Worm (Caenorhabditis elegans): ENCODE measurements around the gene K08D10.14.
"Not testable (repeated sequence)": the region's sequence is repeated elsewhere in the genome, so short reads cannot be mapped to it uniquely, and the experiment has no call there.

Gene K08D10.14

DNA sequence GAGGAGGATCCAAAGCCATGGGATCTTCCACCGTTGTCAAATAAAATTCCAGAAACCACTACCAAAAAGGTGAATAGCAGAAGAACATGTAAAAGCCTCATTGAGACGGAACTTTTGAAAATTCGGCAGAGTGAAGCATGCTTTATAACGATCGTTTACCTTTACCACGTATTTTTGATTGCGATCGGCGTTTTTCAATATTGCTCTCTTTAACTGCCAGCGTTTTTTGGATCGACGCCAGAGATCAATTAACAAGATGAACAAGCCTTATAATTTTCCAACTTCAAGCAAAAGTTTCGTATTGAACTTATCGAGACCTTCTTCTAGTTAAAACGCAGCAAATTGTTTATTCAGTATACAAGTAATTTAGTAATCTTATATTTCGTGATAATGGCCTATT is 15.7 kb upstream of the K08D10.14 start, which contains the start of gene F49F1.10 (continued):
- no peak for TF ChIP-seq isw-1 (GFP tag; IDR thresholded peaks at IDR 0.05)
- no peak for TF ChIP-seq tlp-1 (tag; optimal IDR thresholded peaks at IDR 0.05)
- TF ChIP-seq Y116A8C.19 (tag; optimal IDR thresholded peaks at IDR 0.05; ENCODE audit: borderline replicate concordance), result no peak

ce11 chrIV:4140265-4140664 is 14.5 kb upstream of the K08D10.14 start, which contains the start of gene F49F1.18:
Gene F49F1.18, minus strand, starts transcription at chrIV:4140365.
- no peak for TF ChIP-seq nhr-47 (tag; optimal IDR thresholded peaks at IDR 0.05)
- no peak for TF ChIP-seq dsc-1 (tag; optimal IDR thresholded peaks at IDR 0.05)

DNA sequence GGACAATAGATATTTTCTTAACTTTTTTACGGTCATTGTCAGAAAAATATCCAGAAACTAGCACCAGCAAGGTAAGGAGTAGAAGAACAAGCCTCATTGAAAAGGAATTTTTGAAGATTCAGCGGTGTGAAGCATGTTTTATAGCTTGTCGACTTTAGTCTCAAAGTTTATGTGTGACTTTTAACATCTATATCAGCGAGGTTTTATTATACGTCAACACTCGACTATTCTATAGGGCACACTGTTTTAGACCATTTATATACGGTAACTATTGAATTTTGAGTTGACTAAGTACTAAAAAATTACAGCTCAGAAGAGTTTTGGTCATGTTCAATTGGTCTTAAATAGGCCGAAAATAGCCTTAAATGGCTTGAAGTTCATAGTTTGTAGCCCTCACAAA is 13.4 kb upstream of the K08D10.14 start, which contains the start of gene F49F1.11:
F49F1.11 (minus strand) TSS at position 101 of the 400 bp plus-strand sequence.
- TF ChIP-seq efl-3 (GFP tag; optimal IDR thresholded peaks at IDR 0.05) (no peak), mab-9 (GFP tag; IDR thresholded peaks at IDR 0.05) (no peak), C16A3.4 (tag; optimal IDR thresholded peaks at IDR 0.05) (no peak), F16B12.6 (tag; optimal IDR thresholded peaks at IDR 0.05) (no peak), zip-4 (GFP tag; optimal IDR thresholded peaks at IDR 0.05) (no peak), ces-1 (GFP tag; optimal IDR thresholded peaks at IDR 0.05) (no peak), ets-5 (GFP tag; IDR thresholded peaks at IDR 0.05) (no peak), nhr-90 (tag; optimal IDR thresholded peaks at IDR 0.05; ENCODE audit: poor library complexity) (no peak), unc-130 (tag; optimal IDR thresholded peaks at IDR 0.05) (no peak), snpc-4 (tag; optimal IDR thresholded peaks at IDR 0.05) (no peak), ztf-4 (tag; optimal IDR thresholded peaks at IDR 0.05) (no peak), zag-1 (tag; optimal IDR thresholded peaks at IDR 0.05) (no peak), hpl-2 (GFP tag; optimal IDR thresholded peaks at IDR 0.05) (no peak), unc-30 (tag; optimal IDR thresholded peaks at IDR 0.05) (no peak), alr-1 (tag; optimal IDR thresholded peaks at IDR 0.05; ENCODE audit: borderline replicate concordance) (no peak), lin-15B (tag; optimal IDR thresholded peaks at IDR 0.05) (no peak), fkh-8 (tag; optimal IDR thresholded peaks at IDR 0.05) (no peak)

ce11 chrIV:4142986-4143385 is 11.8 kb upstream of the K08D10.14 start, which contains the start of gene F49F1.12:
Gene F49F1.12, minus strand, starts transcription at chrIV:4143086.
- not testable (repeated sequence) for TF ChIP-seq lin-35 (GFP tag; optimal IDR thresholded peaks at IDR 0.05); mdl-1 (tag; optimal IDR thresholded peaks at IDR 0.05); fkh-4 (tag; optimal IDR thresholded peaks at IDR 0.05; ENCODE audit: borderline replicate concordance)

DNA sequence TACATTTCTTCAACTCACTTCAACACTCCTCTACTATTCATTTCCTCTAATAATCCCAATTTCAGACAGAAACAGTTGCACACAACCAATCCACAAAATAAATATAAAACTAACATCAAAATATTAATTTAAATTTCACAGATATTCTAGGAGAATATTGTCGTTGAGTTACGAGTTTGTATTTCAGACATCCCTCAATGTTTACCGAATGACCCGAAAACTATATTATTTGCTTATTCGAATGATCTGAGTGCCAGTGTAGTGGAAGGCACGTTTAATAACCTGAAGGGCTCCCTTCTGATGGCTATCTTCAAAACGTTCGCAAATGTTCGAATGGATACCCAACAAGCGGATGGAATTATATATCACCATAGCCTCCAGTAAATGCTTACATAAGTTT is 10.0 kb upstream of the K08D10.14 start, which contains the start of gene R07C12.3:
R07C12.3 (plus strand) TSS at position 301 of the 400 bp plus-strand sequence.
- TF ChIP-seq lin-15B (tag; optimal IDR thresholded peaks at IDR 0.05) (no peak), nhr-28 (tag; optimal IDR thresholded peaks at IDR 0.05) (no peak), lin-14 (GFP tag; optimal IDR thresholded peaks at IDR 0.05) (no peak), egl-27 (tag; optimal IDR thresholded peaks at IDR 0.05) (no peak), blmp-1 (tag; optimal IDR thresholded peaks at IDR 0.05) (no peak), xbp-1 (tag; optimal IDR thresholded peaks at IDR 0.05) (no peak), hlh-4 (tag; optimal IDR thresholded peaks at IDR 0.05) (no peak)

DNA sequence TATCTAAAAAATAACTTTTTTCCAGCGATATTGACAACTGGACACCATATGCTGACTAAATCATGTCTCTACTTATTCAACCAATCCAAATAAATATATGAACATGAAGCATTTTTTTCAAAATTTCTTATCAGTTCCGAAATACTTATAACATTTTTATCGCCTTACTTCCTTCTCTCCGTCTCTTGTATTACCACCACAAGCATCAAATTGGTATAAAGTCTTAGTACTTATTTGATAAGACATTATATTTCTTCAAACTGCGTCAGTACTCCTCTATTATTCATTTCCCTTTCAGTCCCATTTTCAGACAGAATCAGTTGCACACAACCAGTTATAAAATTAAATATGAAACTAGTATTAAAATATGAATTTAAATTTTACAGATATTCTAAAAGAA is 6.8 kb upstream of the K08D10.14 start:
- no peak for TF ChIP-seq efl-1 (optimal IDR thresholded peaks at IDR 0.05)
- TF ChIP-seq efl-1 (GFP tag; optimal IDR thresholded peaks at IDR 0.05 in 1 of 2), result peak in 1 of 2 experiments; percentile 38
- peak; percentile 34 for TF ChIP-seq jun-1 (tag; optimal IDR thresholded peaks at IDR 0.05)
- peak; percentile 1 for TF ChIP-seq nhr-90 (tag; optimal IDR thresholded peaks at IDR 0.05; ENCODE audit: poor library complexity)
- TF ChIP-seq elt-2 (tag; optimal IDR thresholded peaks at IDR 0.05), result peak; percentile 92
- no peak for TF ChIP-seq unc-130 (tag; optimal IDR thresholded peaks at IDR 0.05)

Measured in whole organism, L1 larva.